Fruit fly (Drosophila melanogaster) whole organism, embryonic: Measurements from ENCODE around the gene CG43678.

ENCODE experiments used
- Bgb ChIP-seq: fragments of 200-800 bp; sonication (Bioruptor generic); IDR thresholded peaks from 2 replicates; pipeline ENCODE4 v1.3.6; 2022; ENCODE audit warnings: missing biosample characterization, missing genetic modification characterization; ENCODE audit not compliant: partially characterized antibody
- CG1024 ChIP-seq: fragments of 200-800 bp; sonication (Bioruptor generic); IDR thresholded peaks from 2 replicates; pipeline ENCODE4 v1.3.6; 2022; ENCODE audit warnings: missing biosample characterization, missing genetic modification characterization
- CG1603 ChIP-seq: fragments of 200-800 bp; sonication (Bioruptor generic); optimal IDR thresholded peaks from 2 replicates; lab custom pipeline; 2019; ENCODE audit warnings: missing biosample characterization, mild to moderate bottlenecking, missing genetic modification characterization, moderate library complexity
- CG16813 ChIP-seq: fragments of 200-800 bp; sonication (Bioruptor generic); IDR thresholded peaks from 3 replicates; pipeline ENCODE4 v1.3.6; 2022; ENCODE audit warnings: missing biosample characterization, missing genetic modification characterization; ENCODE audit not compliant: partially characterized antibody
- CG17186 ChIP-seq: fragments of 200-800 bp; sonication (Bioruptor generic); optimal IDR thresholded peaks from 3 replicates; lab custom pipeline; 2017; ENCODE audit warnings: missing biosample characterization, missing genetic modification reagents, missing genetic modification characterization
- CG17361 ChIP-seq: fragments of 200-800 bp; sonication (Bioruptor generic); IDR thresholded peaks from 3 replicates; pipeline ENCODE4 v1.3.6; 2022; ENCODE audit warnings: missing biosample characterization, missing genetic modification characterization
- CG17829 ChIP-seq: fragments of 200-800 bp; optimal IDR thresholded peaks from 2 replicates; lab custom pipeline; 2019; ENCODE audit warnings: missing biosample characterization, mild to moderate bottlenecking, missing genetic modification characterization, moderate library complexity
- CG2199 ChIP-seq: fragments of 200-800 bp; sonication (Bioruptor generic); IDR thresholded peaks from 3 replicates; pipeline ENCODE4 v1.3.6; 2022; ENCODE audit warnings: missing biosample characterization, missing genetic modification characterization
- CG31441 ChIP-seq: fragments of 200-800 bp; sonication (Bioruptor generic); IDR thresholded peaks from 2 replicates; pipeline ENCODE4 v1.3.6; 2022; ENCODE audit warnings: missing biosample characterization, missing genetic modification characterization
- CG7963 ChIP-seq: fragments of 200-800 bp; sonication (Bioruptor generic); IDR thresholded peaks from 3 replicates; pipeline ENCODE4 v1.3.6; 2022; ENCODE audit warnings: missing biosample characterization, missing genetic modification characterization; ENCODE audit not compliant: partially characterized antibody
- CTCF ChIP-seq: fragments of 200-800 bp; sonication (Bioruptor generic); optimal IDR thresholded peaks from 2 replicates; lab custom pipeline; 2017; ENCODE audit warnings: missing biosample characterization, mild to moderate bottlenecking, missing genetic modification characterization, moderate library complexity
- Dp ChIP-seq: fragments of 200-800 bp; sonication (Bioruptor generic); optimal IDR thresholded peaks from 2 replicates; lab custom pipeline; 2018; ENCODE audit warnings: missing biosample characterization, mild to moderate bottlenecking, missing genetic modification characterization, moderate library complexity
- Hr51 ChIP-seq, 2 experiments: fragments of 200-800 bp; sonication (Bioruptor generic); optimal IDR thresholded peaks; 2 replicates in 1 of 2; 3 replicates in 1 of 2; lab custom pipeline; 2016 to 2018; ENCODE audit warnings: missing biosample characterization in 2 of 2, missing genetic modification characterization in 2 of 2, mild to moderate bottlenecking in 1 of 2, moderate library complexity in 1 of 2
- Hsf ChIP-seq: fragments of 200-800 bp; sonication (Bioruptor generic); optimal IDR thresholded peaks from 3 replicates; lab custom pipeline; 2016; ENCODE audit warnings: missing biosample characterization, missing genetic modification characterization
- Lhr ChIP-seq: fragments of 200-800 bp; sonication (Bioruptor generic); optimal IDR thresholded peaks from 3 replicates; lab custom pipeline; 2017; ENCODE audit warnings: mild to moderate bottlenecking, missing biosample characterization, missing genetic modification reagents, missing genetic modification characterization
- Myb ChIP-seq: fragments of 200-800 bp; sonication (Bioruptor generic); optimal IDR thresholded peaks from 2 replicates; lab custom pipeline; 2016; ENCODE audit warnings: missing biosample characterization, missing genetic modification characterization
- NK7.1 ChIP-seq: fragments of 200-800 bp; sonication (Bioruptor generic); optimal IDR thresholded peaks from 3 replicates; lab custom pipeline; 2016; ENCODE audit warnings: missing biosample characterization, missing genetic modification characterization
- Nf-YB ChIP-seq: fragments of 200-800 bp; sonication (Bioruptor generic); optimal IDR thresholded peaks from 3 replicates; lab custom pipeline; 2019; ENCODE audit warnings: missing biosample characterization, mild to moderate bottlenecking, missing genetic modification characterization, moderate library complexity
- NfI ChIP-seq: fragments of 200-800 bp; sonication (Bioruptor generic); optimal IDR thresholded peaks from 3 replicates; lab custom pipeline; 2018; ENCODE audit warnings: missing biosample characterization, mild to moderate bottlenecking, missing genetic modification characterization, moderate library complexity
- Opbp ChIP-seq: fragments of 200-800 bp; sonication (Bioruptor generic); IDR thresholded peaks from 3 replicates; pipeline ENCODE4 v1.3.6; 2022; ENCODE audit warnings: missing biosample characterization, missing genetic modification characterization; ENCODE audit not compliant: partially characterized antibody
- ab ChIP-seq: fragments of 200-800 bp; sonication (Bioruptor generic); optimal IDR thresholded peaks from 2 replicates; lab custom pipeline; 2016; ENCODE audit warnings: missing biosample characterization, missing genetic modification characterization
- amos ChIP-seq: fragments of 200-800 bp; sonication (Bioruptor generic); IDR thresholded peaks from 2 replicates; pipeline ENCODE4 v1.3.6; 2022; ENCODE audit warnings: missing biosample characterization, missing genetic modification characterization; ENCODE audit not compliant: partially characterized antibody
- ara ChIP-seq: fragments of 200-800 bp; sonication (Bioruptor generic); IDR thresholded peaks from 2 replicates; pipeline ENCODE4 v1.3.6; 2022; ENCODE audit warnings: missing biosample characterization, missing genetic modification characterization
- az2 ChIP-seq: fragments of 200-800 bp; sonication (Bioruptor generic); optimal IDR thresholded peaks from 3 replicates; lab custom pipeline; 2016; ENCODE audit warnings: missing biosample characterization, missing genetic modification characterization
- dmrt11E ChIP-seq: fragments of 200-800 bp; sonication (Bioruptor generic); optimal IDR thresholded peaks from 3 replicates; lab custom pipeline; 2018; ENCODE audit warnings: missing biosample characterization, mild to moderate bottlenecking, missing genetic modification characterization, moderate library complexity
- dysf ChIP-seq: fragments of 200-800 bp; sonication (Bioruptor generic); IDR thresholded peaks from 3 replicates; pipeline ENCODE4 v1.3.6; 2022; ENCODE audit warnings: missing biosample characterization, missing genetic modification characterization
- grau ChIP-seq: fragments of 200-800 bp; optimal IDR thresholded peaks from 3 replicates; lab custom pipeline; 2019; ENCODE audit warnings: missing biosample characterization, mild to moderate bottlenecking, missing genetic modification characterization, moderate library complexity
- gsb ChIP-seq: fragments of 200-800 bp; sonication (Bioruptor generic); IDR thresholded peaks from 2 replicates; pipeline ENCODE4 v1.3.6; 2022; ENCODE audit warnings: missing biosample characterization, missing genetic modification characterization
- gsb-n ChIP-seq: fragments of 200-800 bp; sonication (Bioruptor generic); optimal IDR thresholded peaks from 3 replicates; lab custom pipeline; 2018; ENCODE audit warnings: missing biosample characterization, mild to moderate bottlenecking, missing genetic modification characterization
- jumu ChIP-seq: fragments of 200-800 bp; sonication (Bioruptor generic); optimal IDR thresholded peaks from 3 replicates; lab custom pipeline; 2016; ENCODE audit warnings: missing biosample characterization, missing genetic modification characterization
- kni ChIP-seq: fragments of 200-800 bp; sonication (Bioruptor generic); optimal IDR thresholded peaks from 3 replicates; lab custom pipeline; 2017; ENCODE audit warnings: mild to moderate bottlenecking, missing biosample characterization, missing genetic modification reagents, missing genetic modification characterization
- knrl ChIP-seq: fragments of 200-800 bp; sonication (Bioruptor generic); IDR thresholded peaks from 3 replicates; pipeline ENCODE4 v1.3.6; 2022; ENCODE audit warnings: missing biosample characterization, missing genetic modification characterization; ENCODE audit not compliant: partially characterized antibody
- nerfin-1 ChIP-seq: fragments of 200-800 bp; sonication (Bioruptor generic); optimal IDR thresholded peaks from 3 replicates; lab custom pipeline; 2019; ENCODE audit warnings: missing biosample characterization, mild to moderate bottlenecking, missing genetic modification characterization, moderate library complexity
- oc ChIP-seq: fragments of 200-800 bp; sonication (Bioruptor generic); optimal IDR thresholded peaks from 2 replicates; lab custom pipeline; 2018; ENCODE audit warnings: missing biosample characterization, mild to moderate bottlenecking, missing genetic modification characterization, moderate library complexity
- onecut ChIP-seq: fragments of 200-800 bp; sonication (Bioruptor generic); IDR thresholded peaks from 2 replicates; pipeline ENCODE4 v1.3.6; 2022; ENCODE audit warnings: missing biosample characterization, missing genetic modification characterization
- phol ChIP-seq: fragments of 200-800 bp; sonication (Bioruptor generic); optimal IDR thresholded peaks from 3 replicates; lab custom pipeline; 2018; ENCODE audit warnings: missing biosample characterization, mild to moderate bottlenecking, missing genetic modification characterization, moderate library complexity
- pita ChIP-seq: fragments of 200-800 bp; sonication (Bioruptor generic); optimal IDR thresholded peaks from 2 replicates; lab custom pipeline; 2017; ENCODE audit warnings: missing biosample characterization, mild to moderate bottlenecking, missing genetic modification characterization
- pros ChIP-seq: fragments of 200-800 bp; sonication (Bioruptor generic); optimal IDR thresholded peaks from 3 replicates; lab custom pipeline; 2019; ENCODE audit warnings: missing biosample characterization, mild to moderate bottlenecking, missing genetic modification characterization, moderate library complexity
- sens ChIP-seq: fragments of 200-800 bp; sonication (Bioruptor generic); peaks from one replicate; lab custom pipeline; 2016; ENCODE audit warnings: missing biosample characterization, missing genetic modification characterization
- slbo ChIP-seq: fragments of 200-800 bp; sonication (Bioruptor generic); IDR thresholded peaks from 2 replicates; pipeline ENCODE4 v1.3.6; 2022; ENCODE audit warnings: missing biosample characterization, missing genetic modification characterization
- stwl ChIP-seq: fragments of 200-800 bp; sonication (Bioruptor generic); optimal IDR thresholded peaks from 3 replicates; lab custom pipeline; 2018; ENCODE audit warnings: missing biosample characterization, mild to moderate bottlenecking, missing genetic modification characterization, moderate library complexity
- vnd ChIP-seq: fragments of 200-800 bp; sonication (Bioruptor generic); IDR thresholded peaks from 3 replicates; pipeline ENCODE4 v1.3.6; 2022; ENCODE audit warnings: missing biosample characterization, missing genetic modification characterization; ENCODE audit not compliant: partially characterized antibody
- zen ChIP-seq: fragments of 200-800 bp; sonication (Bioruptor generic); optimal IDR thresholded peaks from 3 replicates; lab custom pipeline; 2018; ENCODE audit warnings: missing biosample characterization, mild to moderate bottlenecking, missing genetic modification characterization, moderate library complexity

The CG43678 gene

DNA sequence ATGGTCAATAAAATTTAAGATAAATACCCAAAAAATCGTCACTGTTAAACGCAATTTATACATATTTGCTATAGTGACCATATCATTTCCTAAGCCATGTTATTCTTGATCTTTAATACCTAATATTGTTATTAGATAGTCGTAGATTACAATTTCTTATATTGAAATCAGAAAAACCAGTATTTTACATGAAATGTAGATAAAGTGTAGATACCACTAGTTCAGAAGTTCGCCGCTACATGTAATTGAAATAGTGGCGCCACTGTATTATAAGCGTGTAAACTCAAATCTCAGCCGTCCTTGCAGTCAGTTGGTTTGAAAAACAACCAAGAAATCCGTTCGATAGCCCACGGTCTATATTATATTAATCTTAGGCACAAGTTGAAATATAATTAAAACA lies 1.2 kb downstream of the CG43678 start:
- peak; percentile 62; the same call in 1 of the 3 replicates for TF ChIP-seq CG7963 (GFP tag; lab: Robert Waterston, UW)
- peak; percentile 11 for TF ChIP-seq Dp (GFP tag; lab: Kevin White, UChicago)
- TF ChIP-seq dmrt11E (tag; lab: Kevin White, UChicago) = peak; percentile 21
- TF ChIP-seq Opbp = 0 out of 3 replicates have a peak, but pooled peaks have one; percentile 39
- TF ChIP-seq Hsf (GFP tag; lab: Kevin White, UChicago) = peak; percentile 28
- peak; percentile 65; the same call in 2 of the 3 replicates for TF ChIP-seq CG2199 (GFP tag; lab: Robert Waterston, UW)
- no peak for TF ChIP-seq dysf (GFP tag; lab: Robert Waterston, UW)
- TF ChIP-seq grau (tag; lab: Kevin White, UChicago) = peak; percentile 11
- peak; percentile 2; the same call in 1 of the 2 replicates for TF ChIP-seq CG1024
- TF ChIP-seq zen (tag; lab: Kevin White, UChicago) = peak; percentile 43
- no peak for TF ChIP-seq CG17186 (GFP tag; lab: Kevin White, UChicago)
- TF ChIP-seq pros (GFP tag; lab: Kevin White, UChicago) = no peak
- 0 out of 3 replicates have a peak, but pooled peaks have one; percentile 10 for TF ChIP-seq CG17361 (GFP tag; lab: Robert Waterston, UW)
- TF ChIP-seq CG1603 (tag; lab: Kevin White, UChicago) = peak; percentile 15
- no peak for TF ChIP-seq CG31441 (GFP tag; lab: Robert Waterston, UW)
- peak; percentile 1 for TF ChIP-seq NfI (GFP tag; lab: Kevin White, UChicago)
- peak; percentile 57 for TF ChIP-seq stwl (tag; lab: Kevin White, UChicago)
- peak; percentile 84 for TF ChIP-seq sens (GFP tag; lab: Kevin White, UChicago)
- TF ChIP-seq gsb (GFP tag; lab: Robert Waterston, UW) = no peak
- no peak for TF ChIP-seq onecut (GFP tag; lab: Robert Waterston, UW)
- no peak for TF ChIP-seq ab (GFP tag; lab: Kevin White, UChicago)
- 0 out of 2 replicates have a peak, but pooled peaks have one; percentile 5 for TF ChIP-seq ara
- no peak for TF ChIP-seq jumu
- peak; percentile 23; the same call in 1 of the 2 replicates for TF ChIP-seq slbo (GFP tag; lab: Robert Waterston, UW)
- peak; percentile 2 for TF ChIP-seq CG17829 (tag; lab: Kevin White, UChicago)
- peak; percentile 76 for TF ChIP-seq Bgb
- TF ChIP-seq amos (GFP tag; lab: Robert Waterston, UW) = peak; percentile 73
- TF ChIP-seq vnd = no peak
- peak; percentile 94 for TF ChIP-seq CTCF
- TF ChIP-seq Myb (GFP tag; lab: Kevin White, UChicago) = peak; percentile 39
- peak; percentile 66 for TF ChIP-seq CG16813
- peak; percentile 50; the same call in 2 of the 3 replicates for TF ChIP-seq knrl
- TF ChIP-seq Hr51 (GFP tag; optimal IDR thresholded peaks at IDR 0.05; lab: Kevin White, UChicago) = peak in 1 of 2 experiments; percentile 14
- peak; percentile 7 for TF ChIP-seq az2 (GFP tag; lab: Kevin White, UChicago)
- peak; percentile 32 for TF ChIP-seq pita (GFP tag; lab: Kevin White, UChicago)

DNA sequence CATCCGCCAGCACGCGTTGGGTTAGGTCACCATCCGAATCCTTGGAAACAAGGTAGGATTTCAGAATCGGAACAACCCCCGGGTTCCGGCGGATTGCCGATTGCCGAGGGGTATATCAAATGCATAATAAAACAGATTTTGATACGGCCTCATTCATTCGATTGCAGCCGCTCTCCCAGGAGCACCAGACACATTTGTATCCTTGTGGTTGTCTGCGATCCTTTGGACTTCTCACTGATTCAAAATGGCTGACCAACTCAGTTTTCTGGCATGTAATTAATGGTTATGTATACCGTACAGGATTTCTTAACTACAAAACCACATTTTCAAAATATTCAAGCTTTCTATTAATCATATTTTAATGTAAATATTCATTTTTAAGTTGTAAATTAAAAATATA lies 1.7 kb downstream of the CG43678 start:
- TF ChIP-seq nerfin-1 (tag; lab: Kevin White, UChicago) (peak; percentile 28), NK7.1 (no peak), gsb-n (tag; lab: Kevin White, UChicago) (peak; percentile 56), Lhr (GFP tag; lab: Kevin White, UChicago) (no peak), oc (tag; lab: Kevin White, UChicago) (no peak), phol (tag; lab: Kevin White, UChicago) (peak; percentile 3), pros (GFP tag; lab: Kevin White, UChicago) (peak; percentile 91), kni (peak; percentile 31), Nf-YB (GFP tag; lab: Kevin White, UChicago) (peak; percentile 45)
